Fruit fly (Drosophila melanogaster) whole organism, embryonic: Measurements from ENCODE around the gene Pgcl.

Source experiments
- Atf6 ChIP-seq: fragments of 200-800 bp; sonication (Bioruptor generic); IDR thresholded peaks from 2 replicates; pipeline ENCODE4 v1.3.6; 2022; ENCODE audit warnings: missing biosample characterization, missing genetic modification characterization
- CG10321 ChIP-seq: fragments of 200-800 bp; sonication (Bioruptor generic); IDR thresholded peaks from 2 replicates; pipeline ENCODE4 v1.3.6; 2022; ENCODE audit warnings: missing biosample characterization, missing genetic modification characterization
- CG12155 ChIP-seq: fragments of 200-800 bp; sonication (Bioruptor generic); optimal IDR thresholded peaks from 3 replicates; lab custom pipeline; 2016; ENCODE audit warnings: missing biosample characterization, missing genetic modification characterization
- CG1233 ChIP-seq: fragments of 200-800 bp; sonication (Bioruptor generic); optimal IDR thresholded peaks from 4 replicates; lab custom pipeline; 2018; ENCODE audit warnings: missing biosample characterization, mild to moderate bottlenecking, missing genetic modification characterization
- CG14014 ChIP-seq: fragments of 200-800 bp; sonication (Bioruptor generic); IDR thresholded peaks from 2 replicates; pipeline ENCODE4 v1.3.6; 2022; ENCODE audit warnings: missing biosample characterization, missing genetic modification characterization
- CG14050 ChIP-seq: fragments of 200-800 bp; sonication (Bioruptor generic); IDR thresholded peaks from 3 replicates; pipeline ENCODE4 v1.3.6; 2022; ENCODE audit warnings: missing biosample characterization, missing genetic modification characterization
- CG14710 ChIP-seq: fragments of 200-800 bp; sonication (Bioruptor generic); optimal IDR thresholded peaks from 3 replicates; lab custom pipeline; 2019; ENCODE audit warnings: missing biosample characterization, mild to moderate bottlenecking, missing genetic modification characterization, moderate library complexity
- CG16813 ChIP-seq: fragments of 200-800 bp; sonication (Bioruptor generic); IDR thresholded peaks from 3 replicates; pipeline ENCODE4 v1.3.6; 2022; ENCODE audit warnings: missing biosample characterization, missing genetic modification characterization; ENCODE audit not compliant: partially characterized antibody
- CG33557 ChIP-seq: fragments of 200-800 bp; sonication (Bioruptor generic); optimal IDR thresholded peaks from 2 replicates; lab custom pipeline; 2019; ENCODE audit warnings: missing biosample characterization, mild to moderate bottlenecking, missing genetic modification characterization, moderate library complexity
- CG4730 ChIP-seq: fragments of 200-800 bp; sonication (Bioruptor generic); IDR thresholded peaks from 2 replicates; pipeline ENCODE4 v1.3.6; 2022; ENCODE audit warnings: missing biosample characterization, missing genetic modification characterization
- CG4854 ChIP-seq: fragments of 200-800 bp; sonication (Bioruptor generic); optimal IDR thresholded peaks from 2 replicates; lab custom pipeline; 2016; ENCODE audit warnings: missing biosample characterization, missing genetic modification characterization, inconsistent platforms
- CG5245 ChIP-seq: fragments of 200-800 bp; sonication (Bioruptor generic); optimal IDR thresholded peaks from 3 replicates; lab custom pipeline; 2016; ENCODE audit warnings: missing biosample characterization, missing genetic modification characterization
- CG7372 ChIP-seq: fragments of 200-800 bp; sonication (Bioruptor generic); IDR thresholded peaks from 2 replicates; pipeline ENCODE4 v1.3.6; 2022; ENCODE audit warnings: missing biosample characterization, missing genetic modification characterization
- CG8089 ChIP-seq: fragments of 200-800 bp; sonication (Bioruptor generic); optimal IDR thresholded peaks from 3 replicates; lab custom pipeline; 2016; ENCODE audit warnings: missing biosample characterization, missing genetic modification characterization
- CG8281 ChIP-seq: fragments of 200-800 bp; sonication (Bioruptor generic); optimal IDR thresholded peaks from 2 replicates; lab custom pipeline; 2018; ENCODE audit warnings: missing biosample characterization, mild to moderate bottlenecking, missing genetic modification characterization, moderate library complexity
- CG9817 ChIP-seq: fragments of 200-800 bp; sonication (Bioruptor generic); optimal IDR thresholded peaks from 2 replicates; lab custom pipeline; 2018; ENCODE audit warnings: missing biosample characterization, mild to moderate bottlenecking, missing genetic modification characterization, moderate library complexity
- CoRest ChIP-seq: fragments of 200-800 bp; sonication (Bioruptor generic); optimal IDR thresholded peaks from 3 replicates; lab custom pipeline; 2018; ENCODE audit warnings: missing biosample characterization, mild to moderate bottlenecking, missing genetic modification characterization, moderate library complexity
- Dad ChIP-seq: fragments of 200-800 bp; sonication (Bioruptor generic); optimal IDR thresholded peaks from 3 replicates; lab custom pipeline; 2016; ENCODE audit warnings: missing biosample characterization, missing genetic modification characterization
- Deaf1 ChIP-seq: fragments of 200-800 bp; optimal IDR thresholded peaks from 3 replicates; lab custom pipeline; 2019; ENCODE audit warnings: missing biosample characterization, mild to moderate bottlenecking, missing genetic modification characterization, moderate library complexity
- Doc3 ChIP-seq: fragments of 200-800 bp; sonication (Bioruptor generic); IDR thresholded peaks from 3 replicates; pipeline ENCODE4 v1.3.6; 2022; ENCODE audit warnings: missing biosample characterization, missing genetic modification characterization; ENCODE audit not compliant: partially characterized antibody
- Elba2 ChIP-seq: fragments of 200-800 bp; sonication (Bioruptor generic); optimal IDR thresholded peaks from 3 replicates; lab custom pipeline; 2016; ENCODE audit warnings: missing biosample characterization, missing genetic modification characterization
- Hr51 ChIP-seq, 2 experiments: fragments of 200-800 bp; sonication (Bioruptor generic); optimal IDR thresholded peaks; 2 replicates in 1 of 2; 3 replicates in 1 of 2; lab custom pipeline; 2016 to 2018; ENCODE audit warnings: missing biosample characterization in 2 of 2, missing genetic modification characterization in 2 of 2, mild to moderate bottlenecking in 1 of 2, moderate library complexity in 1 of 2
- Kr ChIP-seq: fragments of 200-800 bp; sonication (Bioruptor generic); optimal IDR thresholded peaks from 2 replicates; lab custom pipeline; 2017; ENCODE audit warnings: missing biosample characterization, mild to moderate bottlenecking, missing genetic modification characterization
- Mad ChIP-seq: fragments of 200-800 bp; sonication (Bioruptor generic); optimal IDR thresholded peaks from 2 replicates; lab custom pipeline; 2016; ENCODE audit warnings: missing biosample characterization, missing genetic modification characterization
- Neu2 ChIP-seq: fragments of 200-800 bp; sonication (Bioruptor generic); optimal IDR thresholded peaks from 3 replicates; lab custom pipeline; 2016; ENCODE audit warnings: missing biosample characterization, missing genetic modification characterization, borderline replicate concordance
- Poxn ChIP-seq: fragments of 200-800 bp; sonication (Bioruptor generic); IDR thresholded peaks from 2 replicates; pipeline ENCODE4 v1.3.6; 2022; ENCODE audit warnings: missing biosample characterization, missing genetic modification characterization
- Rfx ChIP-seq: fragments of 200-800 bp; sonication (Bioruptor generic); IDR thresholded peaks from 2 replicates; pipeline ENCODE4 v1.3.6; 2022; ENCODE audit warnings: missing biosample characterization, missing genetic modification characterization
- Taf1 ChIP-seq: fragments of 200-800 bp; sonication (Bioruptor generic); IDR thresholded peaks from 2 replicates; pipeline ENCODE4 v1.3.6; 2022; ENCODE audit warnings: missing biosample characterization, missing genetic modification characterization
- al ChIP-seq: fragments of 200-800 bp; sonication (Bioruptor generic); IDR thresholded peaks from 2 replicates; pipeline ENCODE4 v1.3.6; 2022; ENCODE audit warnings: missing biosample characterization, missing genetic modification characterization
- ap ChIP-seq: fragments of 200-800 bp; sonication (Bioruptor generic); IDR thresholded peaks from 2 replicates; pipeline ENCODE4 v1.3.6; 2022; ENCODE audit warnings: missing biosample characterization, missing genetic modification characterization
- bbx ChIP-seq: fragments of 200-800 bp; sonication (Bioruptor generic); IDR thresholded peaks from 2 replicates; pipeline ENCODE4 v1.3.6; 2022; ENCODE audit warnings: missing biosample characterization, missing genetic modification characterization; ENCODE audit not compliant: partially characterized antibody
- bcd ChIP-seq: fragments of 200-800 bp; sonication (Bioruptor generic); optimal IDR thresholded peaks from 2 replicates; lab custom pipeline; 2017; ENCODE audit warnings: missing biosample characterization, mild to moderate bottlenecking, missing genetic modification characterization
- btn ChIP-seq: fragments of 200-800 bp; sonication (Bioruptor generic); optimal IDR thresholded peaks from 2 replicates; lab custom pipeline; 2016; ENCODE audit warnings: missing biosample characterization, missing genetic modification characterization
- chif ChIP-seq, 2 experiments: fragments of 200-800 bp; sonication (Bioruptor generic); optimal IDR thresholded peaks; 3 replicates each; lab custom pipeline; 2016; ENCODE audit warnings: missing biosample characterization in 2 of 2, missing genetic modification characterization in 2 of 2
- chn ChIP-seq: fragments of 200-800 bp; sonication (Bioruptor generic); optimal IDR thresholded peaks from 2 replicates; lab custom pipeline; 2016; ENCODE audit warnings: missing biosample characterization, missing genetic modification characterization
- cwo ChIP-seq: fragments of 200-800 bp; sonication (Bioruptor generic); optimal IDR thresholded peaks from 3 replicates; lab custom pipeline; 2017; ENCODE audit warnings: missing biosample characterization, missing genetic modification characterization, mild to moderate bottlenecking, moderate library complexity, missing genetic modification reagents
- fd102C ChIP-seq: fragments of 200-800 bp; sonication (Bioruptor generic); optimal IDR thresholded peaks from 2 replicates; lab custom pipeline; 2018; ENCODE audit warnings: missing biosample characterization, mild to moderate bottlenecking, missing genetic modification characterization, moderate library complexity
- ftz-f1 ChIP-seq: fragments of 200-800 bp; sonication (Bioruptor generic); optimal IDR thresholded peaks from 2 replicates; lab custom pipeline; 2016; ENCODE audit warnings: missing biosample characterization, missing genetic modification characterization
- fu2 ChIP-seq: fragments of 200-800 bp; sonication (Bioruptor generic); optimal IDR thresholded peaks from 2 replicates; lab custom pipeline; 2016; ENCODE audit warnings: missing biosample characterization, missing genetic modification characterization
- grau ChIP-seq: fragments of 200-800 bp; optimal IDR thresholded peaks from 3 replicates; lab custom pipeline; 2019; ENCODE audit warnings: missing biosample characterization, mild to moderate bottlenecking, missing genetic modification characterization, moderate library complexity
- gsb-n ChIP-seq: fragments of 200-800 bp; sonication (Bioruptor generic); optimal IDR thresholded peaks from 3 replicates; lab custom pipeline; 2018; ENCODE audit warnings: missing biosample characterization, mild to moderate bottlenecking, missing genetic modification characterization
- hbn ChIP-seq: fragments of 200-800 bp; sonication (Bioruptor generic); IDR thresholded peaks from 2 replicates; pipeline ENCODE4 v1.3.6; 2022; ENCODE audit warnings: missing biosample characterization, missing genetic modification characterization; ENCODE audit not compliant: partially characterized antibody
- insv ChIP-seq, 2 experiments: fragments of 200-800 bp; sonication (Bioruptor generic); optimal IDR thresholded peaks; 3 replicates each; lab custom pipeline; 2016 to 2018; ENCODE audit warnings: missing biosample characterization in 2 of 2, missing genetic modification characterization in 2 of 2
- pan ChIP-seq, 4 experiments: fragments of >200 bp in 3 of 4; fragments of 200-800 bp in 1 of 4; sonication (Bioruptor generic) in 1 of 4; optimal IDR thresholded peaks in 3 of 4; IDR thresholded peaks in 1 of 4; 2 replicates each; pipeline versions ENCODE4 v1.3.6 to Lab custom; 2017 to 2022; ENCODE audit warnings: missing biosample characterization in 2 of 4, missing genetic modification characterization in 2 of 4, mixed read lengths in 1 of 4
- pho ChIP-seq: fragments of 200-800 bp; sonication (Bioruptor generic); optimal IDR thresholded peaks from 2 replicates; lab custom pipeline; 2016; ENCODE audit warnings: missing biosample characterization, missing genetic modification characterization
- phol ChIP-seq: fragments of 200-800 bp; sonication (Bioruptor generic); optimal IDR thresholded peaks from 3 replicates; lab custom pipeline; 2018; ENCODE audit warnings: missing biosample characterization, mild to moderate bottlenecking, missing genetic modification characterization, moderate library complexity
- pita ChIP-seq: fragments of 200-800 bp; sonication (Bioruptor generic); optimal IDR thresholded peaks from 2 replicates; lab custom pipeline; 2017; ENCODE audit warnings: missing biosample characterization, mild to moderate bottlenecking, missing genetic modification characterization
- seq ChIP-seq: fragments of 200-800 bp; sonication (Bioruptor generic); IDR thresholded peaks from 2 replicates; pipeline ENCODE4 v1.3.6; 2022; ENCODE audit warnings: missing biosample characterization, missing genetic modification characterization
- trh ChIP-seq: fragments of 200-800 bp; sonication (Bioruptor generic); optimal IDR thresholded peaks from 2 replicates; lab custom pipeline; 2016; ENCODE audit warnings: missing biosample characterization, missing genetic modification characterization
- tx ChIP-seq: fragments of 200-800 bp; sonication (Bioruptor generic); optimal IDR thresholded peaks from 2 replicates; lab custom pipeline; 2016; ENCODE audit warnings: missing biosample characterization, missing genetic modification characterization
- zen2 ChIP-seq: fragments of 200-800 bp; sonication (Bioruptor generic); IDR thresholded peaks from 3 replicates; pipeline ENCODE4 v1.3.6; 2022; ENCODE audit warnings: missing biosample characterization, missing genetic modification characterization; ENCODE audit not compliant: partially characterized antibody

Pgcl gene

dm6 chrX:457803-458202 is 20.6 kb upstream of the Pgcl start (continued):
- TF ChIP-seq Neu2: no peak
- no peak for TF ChIP-seq pan (optimal IDR thresholded peaks at IDR 0.05; lab: Kevin White, UChicago)
- no peak for TF ChIP-seq pan (GFP tag; optimal IDR thresholded peaks at IDR 0.05 in 1 of 2, IDR thresholded peaks at IDR 0.05 in 1 of 2)
- no peak for TF ChIP-seq CG8089 (GFP tag; lab: Kevin White, UChicago)
- TF ChIP-seq CG5245 (GFP tag; lab: Kevin White, UChicago): no peak
- no peak for TF ChIP-seq Deaf1 (tag; lab: Kevin White, UChicago)
- TF ChIP-seq Kr (GFP tag; lab: Kevin White, UChicago): no peak
- TF ChIP-seq gsb-n (tag; lab: Kevin White, UChicago): peak; percentile 33
- TF ChIP-seq fu2 (GFP tag; lab: Kevin White, UChicago): no peak
- TF ChIP-seq ap: no peak
- no peak for TF ChIP-seq al (GFP tag; lab: Robert Waterston, UW)
- TF ChIP-seq cwo (GFP tag; lab: Kevin White, UChicago): no peak
- no peak for TF ChIP-seq pho
- no peak for TF ChIP-seq trh (GFP tag; lab: Kevin White, UChicago)
- TF ChIP-seq CG8281 (tag; lab: Kevin White, UChicago): no peak
- no peak for TF ChIP-seq CG10321
- TF ChIP-seq CG12155: no peak
- TF ChIP-seq insv (GFP tag; optimal IDR thresholded peaks at IDR 0.05; lab: Kevin White, UChicago): no peak
- no peak for TF ChIP-seq hbn
- TF ChIP-seq tx (GFP tag; lab: Kevin White, UChicago): no peak
- no peak for TF ChIP-seq CG14050
- no peak for TF ChIP-seq CG14014 (GFP tag; lab: Robert Waterston, UW)
- TF ChIP-seq CG9817 (tag; lab: Kevin White, UChicago): no peak
- no peak for TF ChIP-seq Rfx (GFP tag; lab: Robert Waterston, UW)
- peak; percentile 26 for TF ChIP-seq CG1233 (GFP tag; lab: Kevin White, UChicago)
- TF ChIP-seq chn: no peak
- no peak for TF ChIP-seq btn (GFP tag; lab: Kevin White, UChicago)
- no peak for TF ChIP-seq CG4854 (GFP tag; lab: Kevin White, UChicago)
- TF ChIP-seq ftz-f1 (GFP tag; lab: Kevin White, UChicago): no peak
- TF ChIP-seq fd102C (GFP tag; lab: Kevin White, UChicago): peak; percentile 33
- TF ChIP-seq phol (tag; lab: Kevin White, UChicago): peak; percentile 63
- TF ChIP-seq bcd (GFP tag; lab: Kevin White, UChicago): peak; percentile 8
- TF ChIP-seq CG4730 (GFP tag; lab: Robert Waterston, UW): 0 out of 2 replicates have a peak, but pooled peaks have one; percentile 18
- peak in 1 of 2 experiments; percentile 9 for TF ChIP-seq chif (GFP tag; optimal IDR thresholded peaks at IDR 0.05; lab: Kevin White, UChicago)
- TF ChIP-seq zen2 (GFP tag; lab: Robert Waterston, UW): no peak
- no peak for TF ChIP-seq bbx (GFP tag; lab: Robert Waterston, UW)
- no peak for TF ChIP-seq seq
- TF ChIP-seq Poxn (GFP tag; lab: Robert Waterston, UW): no peak
- TF ChIP-seq Atf6: no peak
- no peak for TF ChIP-seq Taf1 (GFP tag; lab: Robert Waterston, UW)
- TF ChIP-seq Hr51 (GFP tag; optimal IDR thresholded peaks at IDR 0.05; lab: Kevin White, UChicago): no peak
- TF ChIP-seq CG33557: peak; percentile 76
- peak; percentile 36 for TF ChIP-seq grau (tag; lab: Kevin White, UChicago)
- no peak for TF ChIP-seq Doc3 (GFP tag; lab: Robert Waterston, UW)
- TF ChIP-seq CoRest (tag; lab: Kevin White, UChicago): peak; percentile 21
- TF ChIP-seq Mad: no peak
- no peak for TF ChIP-seq Dad (GFP tag; lab: Kevin White, UChicago)
- TF ChIP-seq CG14710 (tag; lab: Kevin White, UChicago): peak; percentile 74
- TF ChIP-seq CG16813: no peak
- no peak for TF ChIP-seq Elba2 (GFP tag; lab: Kevin White, UChicago)
- TF ChIP-seq CG7372 (GFP tag; lab: Robert Waterston, UW): no peak
- TF ChIP-seq pita (GFP tag; lab: Kevin White, UChicago): no peak
